Worm (Caenorhabditis elegans): ENCODE results near the gene srw-91.

The srw-91 gene

ce11 chrV:1668216-1668615 is 12.5 kb downstream of the srw-91 start, which contains the start of gene irld-42:
TSS of gene irld-42 (plus strand) at chrV:1668516.
- TF ChIP-seq nhr-179 (tag; optimal IDR thresholded peaks at IDR 0.05), result no peak
- TF ChIP-seq ztf-28 (GFP tag; IDR thresholded peaks at IDR 0.05), result no peak
- TF ChIP-seq pha-4 (tag; optimal IDR thresholded peaks at IDR 0.05), result no peak
- no peak for TF ChIP-seq F10E7.11 (tag; optimal IDR thresholded peaks at IDR 0.05)
- TF ChIP-seq attf-6 (GFP tag; IDR thresholded peaks at IDR 0.05), result no peak
- no peak for TF ChIP-seq attf-5 (GFP tag; optimal IDR thresholded peaks at IDR 0.05)
- TF ChIP-seq ztf-25 (GFP tag; IDR thresholded peaks at IDR 0.05), result no peak
- no peak for TF ChIP-seq rec-8 (tag; optimal IDR thresholded peaks at IDR 0.05)
- no peak for TF ChIP-seq madf-3 (GFP tag; IDR thresholded peaks at IDR 0.05)
- TF ChIP-seq rpc-1 (optimal IDR thresholded peaks at IDR 0.05), result no peak
- TF ChIP-seq rpc-1 (tag; optimal IDR thresholded peaks at IDR 0.05), result no peak

ce11 chrV:1666904-1667303 is 13.8 kb downstream of the srw-91 start, which contains the start of gene K04F1.8:
TSS of gene K04F1.8 (plus strand) at chrV:1667204.
- TF ChIP-seq attf-6 (GFP tag; IDR thresholded peaks at IDR 0.05), result no peak
- TF ChIP-seq F52B5.7 (tag; optimal IDR thresholded peaks at IDR 0.05), result no peak
- no peak for TF ChIP-seq die-1 (tag; optimal IDR thresholded peaks at IDR 0.05)
- no peak for TF ChIP-seq nhr-120 (GFP tag; IDR thresholded peaks at IDR 0.05)
- TF ChIP-seq ztf-6 (GFP tag; IDR thresholded peaks at IDR 0.05), result no peak
- no peak for TF ChIP-seq K11D2.4 (GFP tag; IDR thresholded peaks at IDR 0.05)
- no peak for TF ChIP-seq B0261.1 (tag; optimal IDR thresholded peaks at IDR 0.05)
- TF ChIP-seq F57A8.1 (GFP tag; optimal IDR thresholded peaks at IDR 0.05), result no peak
- TF ChIP-seq ceh-58 (GFP tag; IDR thresholded peaks at IDR 0.05), result no peak
- no peak for TF ChIP-seq lag-1 (GFP tag; IDR thresholded peaks at IDR 0.05)

- no peak for TF ChIP-seq dpff-1 (tag; optimal IDR thresholded peaks at IDR 0.05)
- TF ChIP-seq efl-1 (GFP tag; optimal IDR thresholded peaks at IDR 0.05), result no peak
- TF ChIP-seq F39B2.1 (GFP tag; IDR thresholded peaks at IDR 0.05), result no peak
- no peak for TF ChIP-seq nhr-179 (tag; optimal IDR thresholded peaks at IDR 0.05)
These were observed 15.7 kb downstream of the srw-91 start, which contains the start of gene K04F1.9 for ce11 chrV:1664921-1665320. TSS of gene K04F1.9 (plus strand) at chrV:1665221.

- TF ChIP-seq zfh-2 (GFP tag; conservative IDR thresholded peaks at IDR 0.05), result no peak
- TF ChIP-seq hsf-1 (GFP tag; IDR thresholded peaks at IDR 0.05), result 0 out of 2 replicates have a peak, but pooled peaks have one; percentile 32
These were observed 18.4 kb downstream of the srw-91 start, which contains the start of gene irld-40 for ce11 chrV:1662270-1662669. TSS of gene irld-40 (plus strand) at chrV:1662570.

- TF ChIP-seq Y56A3A.18 (GFP tag; IDR thresholded peaks at IDR 0.05), result no peak
- no peak for TF ChIP-seq F39B2.1 (GFP tag; IDR thresholded peaks at IDR 0.05)
- no peak for TF ChIP-seq K12H6.12 (tag; optimal IDR thresholded peaks at IDR 0.05)
- TF ChIP-seq nfya-2 (GFP tag; IDR thresholded peaks at IDR 0.05), result no peak
- no peak for TF ChIP-seq aptf-3 (GFP tag; IDR thresholded peaks at IDR 0.05)
- no peak for TF ChIP-seq madf-3 (GFP tag; IDR thresholded peaks at IDR 0.05)
- no peak for TF ChIP-seq ztf-3 (GFP tag; optimal IDR thresholded peaks at IDR 0.05)
These were observed 25.8 kb downstream of the srw-91 start, which contains the start of gene irld-11 for ce11 chrV:1654845-1655244. TSS of gene irld-11 (plus strand) at chrV:1655145.

- TF ChIP-seq lin-54 (GFP tag; optimal IDR thresholded peaks at IDR 0.05) (no peak), atf-7 (tag; optimal IDR thresholded peaks at IDR 0.05) (no peak), F22D6.2 (tag; optimal IDR thresholded peaks at IDR 0.05) (no peak)
These were observed 29.6 kb downstream of the srw-91 start, which contains the start of gene irld-44 for ce11 chrV:1651045-1651444. TSS of gene irld-44 (plus strand) at chrV:1651345.

Data from whole organism, young adult.